Worm (Caenorhabditis elegans) whole organism, mixed stage, embryonic: ENCODE measurements around the gene Y76B12C.8.

Source experiments
- M03D4.4 ChIP-seq: sonication (generic microtip); optimal IDR thresholded peaks from 2 replicates; lab custom pipeline; 2017; ENCODE audit warnings: mild to moderate bottlenecking, missing genetic modification characterization, missing compliant biosample characterization
- bed-3 ChIP-seq: fragments of 200-800 bp; sonication (Bioruptor generic); optimal IDR thresholded peaks from 3 replicates; lab custom pipeline; 2018; ENCODE audit warnings: mild to moderate bottlenecking, missing genetic modification characterization, moderate library complexity, missing compliant biosample characterization
- blmp-1 ChIP-seq: fragments of 150-350 bp; optimal IDR thresholded peaks from 2 replicates; lab custom pipeline; 2014; ENCODE audit warnings: missing biosample characterization, missing genetic modification characterization
- ceh-39 ChIP-seq: fragments of 150-350 bp; optimal IDR thresholded peaks from 2 replicates; lab custom pipeline; 2014; ENCODE audit warnings: missing biosample characterization, missing genetic modification characterization
- ceh-43 ChIP-seq: fragments of 200-800 bp; sonication (Bioruptor generic); optimal IDR thresholded peaks from 2 replicates; lab custom pipeline; 2018; ENCODE audit warnings: mild to moderate bottlenecking, missing genetic modification characterization, moderate library complexity, missing compliant biosample characterization
- ceh-83 ChIP-seq: fragments of 200-800 bp; sonication (Bioruptor generic); optimal IDR thresholded peaks from 2 replicates; lab custom pipeline; 2018; ENCODE audit warnings: mild to moderate bottlenecking, missing genetic modification characterization, missing compliant biosample characterization
- ces-1 ChIP-seq: fragments of 150-350 bp; optimal IDR thresholded peaks from 2 replicates; lab custom pipeline; 2014; ENCODE audit warnings: missing biosample characterization, missing genetic modification reagents, missing genetic modification characterization
- cnd-1 ChIP-seq: fragments of 200-800 bp; sonication (Bioruptor generic); optimal IDR thresholded peaks from 2 replicates; lab custom pipeline; 2018; ENCODE audit warnings: mild to moderate bottlenecking, missing genetic modification characterization, missing compliant biosample characterization
- drap-1 ChIP-seq: fragments of 200-800 bp; sonication (Bioruptor generic); optimal IDR thresholded peaks from 3 replicates; lab custom pipeline; 2018; ENCODE audit warnings: mild to moderate bottlenecking, missing genetic modification characterization, missing compliant biosample characterization
- elt-1 ChIP-seq: sonication (generic microtip); optimal IDR thresholded peaks from 2 replicates; lab custom pipeline; 2017; ENCODE audit warnings: missing genetic modification characterization, mild to moderate bottlenecking, missing compliant biosample characterization, antibody characterized with exemption, moderate library complexity, borderline replicate concordance; ENCODE audit not compliant: insufficient read depth
- elt-3 ChIP-seq: fragments of 150-350 bp; optimal IDR thresholded peaks from 2 replicates; lab custom pipeline; 2014; ENCODE audit warnings: missing biosample characterization, missing genetic modification characterization
- flh-1 ChIP-seq: fragments of 200-800 bp; sonication (Bioruptor generic); optimal IDR thresholded peaks from 2 replicates; lab custom pipeline; 2018; ENCODE audit warnings: mild to moderate bottlenecking, missing genetic modification characterization, moderate library complexity, missing compliant biosample characterization
- ham-2 ChIP-seq: fragments of 200-800 bp; sonication (Bioruptor generic); optimal IDR thresholded peaks from 2 replicates; lab custom pipeline; 2018; ENCODE audit warnings: mild to moderate bottlenecking, missing genetic modification characterization, missing compliant biosample characterization
- hlh-1 ChIP-seq: fragments of 150-350 bp; optimal IDR thresholded peaks from 2 replicates; lab custom pipeline; 2014; ENCODE audit warnings: missing biosample characterization, missing genetic modification reagents, missing genetic modification characterization
- lin-13 ChIP-seq: fragments of 150-350 bp; optimal IDR thresholded peaks from 2 replicates; lab custom pipeline; 2014; ENCODE audit warnings: missing biosample characterization, missing genetic modification characterization
- lin-32 ChIP-seq: fragments of 200-800 bp; sonication (Bioruptor generic); optimal IDR thresholded peaks from 2 replicates; lab custom pipeline; 2018; ENCODE audit warnings: mild to moderate bottlenecking, missing genetic modification characterization, missing compliant biosample characterization
- lsy-2 ChIP-seq: fragments of 150-350 bp; optimal IDR thresholded peaks from 2 replicates; lab custom pipeline; 2014; ENCODE audit warnings: missing biosample characterization, missing genetic modification characterization
- mep-1 ChIP-seq: fragments of 150-350 bp; optimal IDR thresholded peaks from 2 replicates; lab custom pipeline; 2017; ENCODE audit warnings: missing biosample characterization, missing genetic modification reagents, missing genetic modification characterization, inconsistent platforms
- mls-2 ChIP-seq: sonication (generic microtip); optimal IDR thresholded peaks from 2 replicates; lab custom pipeline; 2016; ENCODE audit warnings: mild to moderate bottlenecking, missing genetic modification characterization, moderate library complexity, missing compliant biosample characterization
- nhr-12 ChIP-seq: fragments of 150-350 bp; optimal IDR thresholded peaks from 2 replicates; lab custom pipeline; 2014; ENCODE audit warnings: missing biosample characterization, missing genetic modification characterization
- nhr-2 ChIP-seq: fragments of 150-350 bp; optimal IDR thresholded peaks from 2 replicates; lab custom pipeline; 2014; ENCODE audit warnings: missing biosample characterization, missing genetic modification characterization
- nhr-237 ChIP-seq: fragments of 150-350 bp; optimal IDR thresholded peaks from 2 replicates; lab custom pipeline; 2014; ENCODE audit warnings: missing biosample characterization, missing genetic modification characterization
- nhr-28 ChIP-seq: fragments of 150-350 bp; optimal IDR thresholded peaks from 2 replicates; lab custom pipeline; 2014; ENCODE audit warnings: missing biosample characterization, missing genetic modification characterization
- nhr-76 ChIP-seq: sonication (generic microtip); optimal IDR thresholded peaks from 2 replicates; lab custom pipeline; 2017; ENCODE audit warnings: missing biosample characterization, missing genetic modification characterization
- pha-4 ChIP-seq: fragments of 150-350 bp; optimal IDR thresholded peaks from 2 replicates; lab custom pipeline; 2018; ENCODE audit warnings: missing biosample characterization, missing genetic modification reagents, missing genetic modification characterization
- sem-2 ChIP-seq: fragments of 200-800 bp; sonication (Bioruptor generic); optimal IDR thresholded peaks from 2 replicates; lab custom pipeline; 2018; ENCODE audit warnings: mild to moderate bottlenecking, missing genetic modification characterization, missing compliant biosample characterization
- snpc-4 ChIP-seq: fragments of 150-350 bp; optimal IDR thresholded peaks from 2 replicates; lab custom pipeline; 2014; ENCODE audit warnings: missing biosample characterization, missing genetic modification characterization
- sptf-1 ChIP-seq: sonication (generic microtip); optimal IDR thresholded peaks from 2 replicates; lab custom pipeline; 2017; ENCODE audit warnings: mild to moderate bottlenecking, missing genetic modification characterization, moderate library complexity, missing compliant biosample characterization
- tbx-8 ChIP-seq: fragments of 200-800 bp; sonication (Bioruptor generic); optimal IDR thresholded peaks from 2 replicates; lab custom pipeline; 2018; ENCODE audit warnings: mild to moderate bottlenecking, missing genetic modification characterization, moderate library complexity, missing compliant biosample characterization
- unc-120 ChIP-seq: sonication (generic microtip); optimal IDR thresholded peaks from 2 replicates; lab custom pipeline; 2017; ENCODE audit warnings: missing genetic modification characterization, missing compliant biosample characterization; ENCODE audit not compliant: poor library complexity, severe bottlenecking
- unc-39 ChIP-seq: fragments of 150-350 bp; optimal IDR thresholded peaks from 2 replicates; lab custom pipeline; 2014; ENCODE audit warnings: missing biosample characterization, missing genetic modification characterization
- unc-62 ChIP-seq: fragments of 150-350 bp; optimal IDR thresholded peaks from 2 replicates; lab custom pipeline; 2014; ENCODE audit warnings: missing biosample characterization, missing genetic modification reagents, missing genetic modification characterization
- zip-8 ChIP-seq: fragments of 150-350 bp; optimal IDR thresholded peaks from 2 replicates; lab custom pipeline; 2014; ENCODE audit warnings: missing biosample characterization, missing genetic modification characterization
- ztf-11 ChIP-seq: fragments of 150-350 bp; optimal IDR thresholded peaks from 2 replicates; lab custom pipeline; 2014; ENCODE audit warnings: missing biosample characterization, missing genetic modification characterization

The Y76B12C.8 gene

ce11 chrIV:1979782-1980181, at the start of gene Y76B12C.8:
Gene Y76B12C.8, plus strand, starts transcription at chrIV:1979988.
- TF ChIP-seq elt-1 (tag; lab: Kevin White, UChicago) (no peak), lin-13 (no peak), hlh-1 (tag; lab: Kevin White, UChicago) (no peak), nhr-237 (tag; lab: Kevin White, UChicago) (no peak), ceh-83 (GFP tag; lab: Kevin White, UChicago) (no peak), nhr-28 (no peak), pha-4 (tag; lab: Kevin White, UChicago) (no peak), cnd-1 (tag; lab: Kevin White, UChicago) (no peak), blmp-1 (no peak), ztf-11 (no peak), sem-2 (GFP tag; lab: Kevin White, UChicago) (no peak), ceh-43 (GFP tag; lab: Kevin White, UChicago) (no peak), mep-1 (tag; lab: Kevin White, UChicago) (no peak), nhr-12 (no peak)

ce11 chrIV:1945200-1945599, 34.6 kb upstream of the Y76B12C.8 start:
- TF ChIP-seq M03D4.4 (tag; lab: Kevin White, UChicago) (no peak), ztf-11 (no peak), mls-2 (tag; lab: Kevin White, UChicago) (no peak), tbx-8 (GFP tag; lab: Kevin White, UChicago) (no peak), ceh-43 (GFP tag; lab: Kevin White, UChicago) (no peak), lin-32 (no peak), cnd-1 (tag; lab: Kevin White, UChicago) (no peak), ham-2 (GFP tag; lab: Kevin White, UChicago) (no peak), drap-1 (no peak), nhr-237 (tag; lab: Kevin White, UChicago) (no peak), lin-13 (no peak), elt-3 (tag; lab: Kevin White, UChicago) (no peak), hlh-1 (tag; lab: Kevin White, UChicago) (no peak), unc-120 (tag; lab: Kevin White, UChicago) (no peak), lsy-2 (tag; lab: Kevin White, UChicago) (no peak), ces-1 (GFP tag; lab: Kevin White, UChicago) (no peak)

DNA sequence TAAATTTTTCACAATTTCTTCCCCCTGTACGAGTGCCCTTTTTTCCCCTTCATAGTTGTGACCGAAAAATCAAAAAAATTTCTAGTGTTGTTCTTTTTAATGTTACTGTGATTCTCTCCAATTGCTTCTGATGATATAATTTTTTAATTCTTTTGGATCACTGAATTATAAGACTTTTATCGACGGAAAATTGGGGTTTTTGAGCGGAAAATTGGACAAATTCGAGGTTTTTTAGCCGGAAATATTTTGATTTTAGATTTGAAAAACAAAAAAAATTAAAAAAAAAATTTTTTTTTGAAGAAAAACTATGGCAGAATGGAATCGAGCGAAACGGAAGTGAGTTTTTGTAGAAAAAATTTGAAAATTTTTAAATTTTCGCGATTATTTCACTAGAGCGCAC, 31.9 kb upstream of the Y76B12C.8 start, which contains the start of gene tsen-54:
Gene tsen-54 (plus strand): TSS at position 301 of the 400 bp plus-strand sequence.
- no peak for TF ChIP-seq zip-8 (tag; lab: Kevin White, UChicago)
- TF ChIP-seq nhr-237 (tag; lab: Kevin White, UChicago): no peak
- TF ChIP-seq M03D4.4 (tag; lab: Kevin White, UChicago): no peak
- no peak for TF ChIP-seq unc-39 (tag; lab: Kevin White, UChicago)

DNA sequence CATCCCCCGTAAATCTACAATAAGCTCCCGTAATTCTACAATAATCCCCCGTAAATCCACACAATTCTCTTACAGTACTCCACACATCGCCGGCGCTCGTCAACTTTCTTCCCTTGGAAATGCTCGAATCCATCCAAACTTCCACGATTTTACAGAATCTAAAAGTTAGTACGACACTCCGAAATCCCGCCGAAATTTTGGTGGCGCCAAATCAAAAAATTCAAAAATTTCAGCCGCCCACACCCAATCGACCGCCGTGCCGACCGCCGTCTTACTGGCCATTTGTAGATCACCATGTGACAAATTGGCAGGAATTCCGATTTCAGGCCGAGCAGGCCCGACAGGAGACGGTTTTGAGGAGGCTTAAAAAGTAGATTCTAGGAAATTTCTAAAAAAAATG, 27.5 kb upstream of the Y76B12C.8 start:
- TF ChIP-seq unc-120 (tag; lab: Kevin White, UChicago) (no peak), ham-2 (GFP tag; lab: Kevin White, UChicago) (no peak), ceh-83 (GFP tag; lab: Kevin White, UChicago) (no peak), ceh-43 (GFP tag; lab: Kevin White, UChicago) (no peak)

DNA sequence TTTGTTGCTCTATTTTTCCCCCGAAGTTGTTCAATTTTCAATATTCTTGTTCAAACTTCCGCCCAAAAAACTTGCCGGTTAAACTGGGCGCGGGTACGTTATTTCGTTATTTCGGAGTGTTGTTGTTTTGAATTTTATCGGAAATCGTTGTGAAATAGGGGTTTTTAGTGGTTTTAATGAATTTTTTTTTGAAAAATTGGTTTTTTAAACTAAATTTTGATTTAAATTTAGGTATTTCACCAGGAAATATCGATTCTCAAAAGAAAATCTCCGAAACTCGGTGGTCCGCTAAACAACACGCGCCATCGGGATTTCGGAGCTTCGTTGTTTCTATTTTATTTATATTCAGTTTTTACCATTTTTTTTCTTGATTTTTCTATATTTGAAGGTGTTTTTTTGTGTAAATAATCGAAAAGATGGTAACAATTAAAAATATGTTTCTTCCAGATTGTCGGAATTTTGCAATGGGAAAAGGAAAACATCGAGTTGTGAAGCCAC, 26.6 kb upstream of the Y76B12C.8 start, which contains the start of gene F52C12.2:
Gene F52C12.2 (plus strand): TSS at position 448 of the 498 bp plus-strand sequence.
- TF ChIP-seq lin-13 (peak; percentile 41), nhr-76 (no peak), lsy-2 (tag; lab: Kevin White, UChicago) (no peak), nhr-12 (no peak), blmp-1 (no peak), flh-1 (no peak), ces-1 (GFP tag; lab: Kevin White, UChicago) (peak; percentile 79), ceh-43 (GFP tag; lab: Kevin White, UChicago) (no peak), nhr-28 (no peak), zip-8 (tag; lab: Kevin White, UChicago) (no peak), mls-2 (tag; lab: Kevin White, UChicago) (no peak), sptf-1 (no peak), mep-1 (tag; lab: Kevin White, UChicago) (peak; percentile 32), ztf-11 (no peak), hlh-1 (tag; lab: Kevin White, UChicago) (no peak), nhr-237 (tag; lab: Kevin White, UChicago) (no peak), bed-3 (GFP tag; lab: Kevin White, UChicago) (no peak), elt-1 (tag; lab: Kevin White, UChicago) (no peak), unc-62 (GFP tag; lab: Kevin White, UChicago) (no peak), cnd-1 (tag; lab: Kevin White, UChicago) (no peak), snpc-4 (tag; lab: Kevin White, UChicago) (no peak), elt-3 (tag; lab: Kevin White, UChicago) (no peak), drap-1 (no peak), nhr-2 (no peak), ham-2 (GFP tag; lab: Kevin White, UChicago) (no peak), unc-120 (tag; lab: Kevin White, UChicago) (no peak), ceh-39 (peak; percentile 1)
